Fruit fly (Drosophila melanogaster): ENCODE measurements around the gene CG12885.

Gene CG12885

DNA sequence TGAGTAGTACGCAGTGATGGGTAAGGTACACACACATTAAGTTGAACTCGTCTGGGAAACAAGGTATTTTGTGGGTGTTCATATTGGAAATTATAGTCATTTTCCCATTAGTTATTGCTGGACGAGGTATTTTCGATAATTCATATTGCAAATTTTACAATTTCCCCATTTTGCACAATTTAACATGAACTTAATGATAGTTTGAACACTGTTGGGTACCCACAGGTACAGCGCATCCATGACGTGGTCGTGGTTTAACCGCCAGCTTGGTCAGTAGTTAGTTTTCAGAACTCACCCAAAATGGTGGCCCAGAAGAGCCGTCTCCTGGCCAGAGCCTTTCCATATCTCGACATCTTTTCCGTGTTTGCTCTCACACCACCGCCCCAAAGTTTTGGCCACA is 21.5 kb downstream of the CG12885 start, which contains the start of gene Gr98b:
Gene Gr98b (plus strand): TSS at position 301 of the 400 bp plus-strand sequence.
- no peak for TF ChIP-seq Spps (tag; optimal IDR thresholded peaks at IDR 0.05)
- TF ChIP-seq Drgx (GFP tag; IDR thresholded peaks at IDR 0.05): no peak
- no peak for TF ChIP-seq CG14710 (tag; optimal IDR thresholded peaks at IDR 0.05)
- no peak for TF ChIP-seq CG14667 (GFP tag; IDR thresholded peaks at IDR 0.05)
- no peak for TF ChIP-seq corto (GFP tag; optimal IDR thresholded peaks at IDR 0.05)
- no peak for TF ChIP-seq CG18476 (GFP tag; optimal IDR thresholded peaks at IDR 0.05)
- TF ChIP-seq Hsf (GFP tag; optimal IDR thresholded peaks at IDR 0.05): no peak
- no peak for TF ChIP-seq CG2120 (GFP tag; optimal IDR thresholded peaks at IDR 0.05)
- TF ChIP-seq sens (GFP tag): no peak
- no peak for TF ChIP-seq odd (GFP tag; optimal IDR thresholded peaks at IDR 0.05)
- TF ChIP-seq CG11247 (GFP tag; IDR thresholded peaks at IDR 0.05): no peak
- no peak for TF ChIP-seq Eip74EF (GFP tag; optimal IDR thresholded peaks at IDR 0.05)
- TF ChIP-seq Rx (GFP tag; IDR thresholded peaks at IDR 0.05): no peak
- no peak for TF ChIP-seq klu (GFP tag; IDR thresholded peaks at IDR 0.05)
- TF ChIP-seq pita (GFP tag; optimal IDR thresholded peaks at IDR 0.05): no peak
- no peak for TF ChIP-seq eve (GFP tag; optimal IDR thresholded peaks at IDR 0.05)
- no peak for TF ChIP-seq trh (GFP tag; optimal IDR thresholded peaks at IDR 0.05)

DNA sequence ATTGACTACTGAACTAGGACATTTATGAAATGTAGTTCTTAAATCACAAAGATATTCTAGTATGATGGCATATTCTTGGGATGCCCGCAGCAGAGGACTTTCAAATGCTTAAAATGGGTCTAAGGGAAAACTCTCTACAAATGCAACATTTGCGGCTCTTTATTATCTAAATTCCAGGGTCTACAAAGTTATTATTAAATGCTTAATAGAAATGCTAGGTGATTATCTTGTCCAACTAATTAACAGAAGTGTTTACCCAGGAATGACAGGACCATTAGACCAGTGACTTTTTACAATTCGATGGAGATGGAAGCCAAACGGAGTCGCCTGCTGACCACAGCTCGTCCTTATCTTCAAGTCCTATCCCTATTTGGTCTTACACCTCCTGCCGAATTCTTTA is 23.5 kb downstream of the CG12885 start, which contains the start of gene Gr98c:
Gene Gr98c (plus strand): TSS at position 301 of the 400 bp plus-strand sequence.
- TF ChIP-seq CG10366 (GFP tag; IDR thresholded peaks at IDR 0.05): no peak
- TF ChIP-seq p53 (GFP tag; optimal IDR thresholded peaks at IDR 0.05): no peak
- TF ChIP-seq CG6683 (GFP tag; optimal IDR thresholded peaks at IDR 0.05): no peak
- no peak for TF ChIP-seq CG31388 (GFP tag; optimal IDR thresholded peaks at IDR 0.05)
- no peak for TF ChIP-seq pb (GFP tag; optimal IDR thresholded peaks at IDR 0.05)
- TF ChIP-seq CG14667 (GFP tag; IDR thresholded peaks at IDR 0.05): no peak
- TF ChIP-seq Poxn (GFP tag; IDR thresholded peaks at IDR 0.05): no peak
- no peak for TF ChIP-seq ranshi (GFP tag; IDR thresholded peaks at IDR 0.05)
- TF ChIP-seq CG7963 (GFP tag; IDR thresholded peaks at IDR 0.05; ENCODE audit: partially characterized antibody): no peak
- no peak for TF ChIP-seq Trl (optimal IDR thresholded peaks at IDR 0.05)
- no peak for TF ChIP-seq Trl (GFP tag; optimal IDR thresholded peaks at IDR 0.05)
- TF ChIP-seq Neu2 (GFP tag; optimal IDR thresholded peaks at IDR 0.05; ENCODE audit: borderline replicate concordance): no peak
- no peak for TF ChIP-seq CG15514 (GFP tag; optimal IDR thresholded peaks at IDR 0.05)

DNA sequence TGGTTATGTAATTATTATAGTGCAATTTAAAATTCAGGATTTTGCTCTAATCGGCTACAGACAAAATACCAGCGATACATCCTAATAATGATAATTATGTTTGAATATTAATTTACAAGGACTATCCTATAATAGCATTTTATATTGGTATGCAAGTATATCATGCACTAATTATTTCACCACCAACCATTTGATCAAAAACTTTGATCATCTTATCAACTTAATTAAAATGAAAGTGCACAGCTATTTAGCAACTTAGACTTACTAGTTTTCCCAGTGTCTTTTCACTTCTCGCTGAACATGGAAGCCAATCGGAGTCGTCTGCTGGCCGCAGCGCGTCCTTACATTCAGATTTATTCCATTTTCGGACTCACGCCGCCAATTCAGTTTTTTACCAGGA is 25.1 kb downstream of the CG12885 start, which contains the start of gene Gr98d:
Gene Gr98d (plus strand): TSS at position 301 of the 400 bp plus-strand sequence.
- TF ChIP-seq CG16779 (GFP tag; IDR thresholded peaks at IDR 0.05) (no peak), CG8478 (optimal IDR thresholded peaks at IDR 0.05) (no peak), mld (GFP tag; IDR thresholded peaks at IDR 0.05; ENCODE audit: partially characterized antibody) (no peak), CG15011 (GFP tag; optimal IDR thresholded peaks at IDR 0.05) (no peak), Ets65A (GFP tag) (no peak), CG10959 (GFP tag; IDR thresholded peaks at IDR 0.05) (no peak), CG5953 (GFP tag; IDR thresholded peaks at IDR 0.05) (no peak), GATAe (GFP tag; conservative IDR thresholded peaks at IDR 0.05) (no peak), Bteb2 (GFP tag; optimal IDR thresholded peaks at IDR 0.05) (no peak), bigmax (GFP tag; optimal IDR thresholded peaks at IDR 0.05) (no peak), Spps (tag; optimal IDR thresholded peaks at IDR 0.05) (no peak), peb (GFP tag; IDR thresholded peaks at IDR 0.05) (no peak)
